Fruit fly (Drosophila melanogaster) Kc167 (cell line): ENCODE measurements around the gene ph-d.

ENCODE experiments used
- Myc ChIP-seq: fragments of >200 bp; optimal IDR thresholded peaks from 2 replicates; lab custom pipeline; 2017; ENCODE audit warnings: missing external identifiers
- Sin3A ChIP-seq: fragments of >200 bp; optimal IDR thresholded peaks from 2 replicates; lab custom pipeline; 2018; ENCODE audit warnings: missing external identifiers
- h ChIP-seq: fragments of >200 bp; optimal IDR thresholded peaks from 3 replicates; lab custom pipeline; 2018; ENCODE audit warnings: missing external identifiers
- insv ChIP-seq: fragments of >200 bp; optimal IDR thresholded peaks from 3 replicates; lab custom pipeline; 2018; ENCODE audit warnings: missing external identifiers
- psq ChIP-seq: fragments of >200 bp; optimal IDR thresholded peaks from 2 replicates; lab custom pipeline; 2017; ENCODE audit warnings: missing external identifiers
- ttk ChIP-seq: sonication (Bioruptor generic); optimal IDR thresholded peaks from 2 replicates; lab custom pipeline; 2017; ENCODE audit warnings: missing external identifiers

ph-d gene

DNA sequence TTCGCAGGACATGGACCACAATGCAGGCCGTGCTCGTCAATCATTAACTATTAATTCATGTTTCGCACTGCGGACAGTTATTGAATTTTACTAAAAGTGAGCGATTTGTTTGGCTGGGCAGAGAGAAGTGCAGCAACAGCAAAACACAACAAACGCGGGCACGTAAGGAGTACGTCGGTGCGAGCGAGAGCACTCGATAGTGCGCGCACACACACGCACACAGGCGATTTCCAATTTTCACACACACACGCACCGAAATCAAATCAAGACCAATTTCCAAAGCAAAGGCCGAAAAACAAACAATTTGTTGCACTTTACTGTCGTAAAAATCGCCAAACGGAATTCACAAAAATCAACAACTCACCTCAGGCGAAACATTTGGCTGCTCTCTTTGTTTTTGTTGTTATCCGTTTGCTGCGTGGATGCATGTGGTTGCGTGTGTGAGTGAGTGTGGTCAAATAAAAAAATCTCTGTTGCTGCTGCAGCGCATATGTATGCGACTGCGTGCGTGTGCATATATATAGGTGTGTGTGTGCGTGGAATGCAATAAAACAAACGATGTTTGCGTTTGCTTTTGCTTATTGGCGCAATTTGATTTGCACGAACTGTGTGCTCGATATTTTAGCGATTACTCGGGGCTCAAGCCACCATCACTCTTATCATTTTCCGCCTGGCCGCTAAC, 35.0 kb upstream of the ph-d start:
- no peak for TF ChIP-seq Sin3A (lab: Kevin White, UChicago)
- no peak for TF ChIP-seq insv (lab: Kevin White, UChicago)
- no peak for TF ChIP-seq Myc (lab: Kevin White, UChicago)
- TF ChIP-seq psq = no peak
- TF ChIP-seq ttk (lab: Kevin White, UChicago) = no peak
- TF ChIP-seq h = no peak

- TF ChIP-seq Sin3A (lab: Kevin White, UChicago) = no peak
- peak; percentile 74 for TF ChIP-seq h
- TF ChIP-seq psq = no peak
- TF ChIP-seq insv (lab: Kevin White, UChicago) = peak; percentile 88
Observed at dm6 chrX:2155868-2156267, 32.8 kb upstream of the ph-d start.

dm6 chrX:2149478-2149877, 26.4 kb upstream of the ph-d start, which contains the start of gene bcn92:
bcn92 (minus strand) TSS chrX:2149647.
- no peak for TF ChIP-seq Sin3A (lab: Kevin White, UChicago)
- no peak for TF ChIP-seq Myc (lab: Kevin White, UChicago)
- no peak for TF ChIP-seq insv (lab: Kevin White, UChicago)
- TF ChIP-seq h = no peak
- no peak for TF ChIP-seq ttk (lab: Kevin White, UChicago)
- no peak for TF ChIP-seq psq

DNA sequence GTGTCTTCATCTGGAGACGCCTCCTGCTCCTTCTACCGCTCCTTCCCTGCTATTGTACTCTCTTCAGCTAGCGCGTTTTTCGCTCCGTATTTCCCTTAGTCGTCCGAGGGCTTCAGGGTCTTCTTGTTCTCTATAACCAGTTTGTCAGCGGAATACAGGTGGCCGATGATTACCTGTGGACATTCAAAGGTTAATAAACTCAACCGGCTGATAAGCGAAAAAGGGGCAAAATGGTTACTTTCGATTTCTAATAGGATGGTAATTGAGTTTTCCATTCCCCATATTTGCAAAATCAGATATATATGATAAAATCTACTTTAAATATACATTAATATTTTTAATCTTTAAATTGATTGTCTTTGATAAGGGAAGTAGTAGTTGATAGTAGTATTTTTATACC, 25.6 kb upstream of the ph-d start:
- TF ChIP-seq Sin3A (lab: Kevin White, UChicago) (no peak), ttk (lab: Kevin White, UChicago) (no peak), h (no peak), Myc (lab: Kevin White, UChicago) (no peak), psq (no peak), insv (lab: Kevin White, UChicago) (no peak)

DNA sequence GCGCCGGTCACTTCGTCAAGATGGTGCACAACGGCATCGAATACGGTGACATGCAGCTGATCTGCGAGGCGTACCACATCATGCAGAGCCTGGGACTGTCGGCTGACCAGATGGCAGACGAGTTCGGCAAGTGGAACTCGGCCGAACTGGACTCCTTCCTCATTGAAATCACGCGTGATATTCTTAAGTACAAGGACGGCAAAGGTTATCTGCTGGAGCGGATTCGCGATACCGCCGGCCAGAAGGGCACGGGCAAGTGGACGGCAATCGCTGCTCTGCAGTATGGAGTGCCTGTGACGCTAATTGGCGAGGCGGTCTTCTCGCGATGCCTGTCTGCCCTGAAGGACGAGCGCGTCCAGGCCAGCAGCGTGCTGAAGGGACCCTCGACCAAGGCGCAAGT, 24.4 kb upstream of the ph-d start:
- TF ChIP-seq Myc (lab: Kevin White, UChicago) (no peak), psq (no peak), insv (lab: Kevin White, UChicago) (no peak), h (no peak), ttk (lab: Kevin White, UChicago) (no peak), Sin3A (lab: Kevin White, UChicago) (no peak)

- TF ChIP-seq Sin3A (lab: Kevin White, UChicago) = no peak
- no peak for TF ChIP-seq ttk (lab: Kevin White, UChicago)
- no peak for TF ChIP-seq Myc (lab: Kevin White, UChicago)
- no peak for TF ChIP-seq insv (lab: Kevin White, UChicago)
- TF ChIP-seq h = no peak
- TF ChIP-seq psq = no peak
Observed at dm6 chrX:2146574-2146973, 23.5 kb upstream of the ph-d start.

dm6 chrX:2145690-2146470, 22.8 kb upstream of the ph-d start:
- TF ChIP-seq h = no peak
- TF ChIP-seq ttk (lab: Kevin White, UChicago) = no peak
- TF ChIP-seq insv (lab: Kevin White, UChicago) = no peak
- no peak for TF ChIP-seq psq
- TF ChIP-seq Sin3A (lab: Kevin White, UChicago) = no peak
- no peak for TF ChIP-seq Myc (lab: Kevin White, UChicago)

dm6 chrX:2145114-2145513, 22.0 kb upstream of the ph-d start, which contains the start of gene Pgd:
Pgd (plus strand) TSS chrX:2145136.
- no peak for TF ChIP-seq Sin3A (lab: Kevin White, UChicago)
- TF ChIP-seq psq = no peak
- TF ChIP-seq h = no peak
- TF ChIP-seq ttk (lab: Kevin White, UChicago) = no peak
- TF ChIP-seq Myc (lab: Kevin White, UChicago) = no peak
- TF ChIP-seq insv (lab: Kevin White, UChicago) = no peak

DNA sequence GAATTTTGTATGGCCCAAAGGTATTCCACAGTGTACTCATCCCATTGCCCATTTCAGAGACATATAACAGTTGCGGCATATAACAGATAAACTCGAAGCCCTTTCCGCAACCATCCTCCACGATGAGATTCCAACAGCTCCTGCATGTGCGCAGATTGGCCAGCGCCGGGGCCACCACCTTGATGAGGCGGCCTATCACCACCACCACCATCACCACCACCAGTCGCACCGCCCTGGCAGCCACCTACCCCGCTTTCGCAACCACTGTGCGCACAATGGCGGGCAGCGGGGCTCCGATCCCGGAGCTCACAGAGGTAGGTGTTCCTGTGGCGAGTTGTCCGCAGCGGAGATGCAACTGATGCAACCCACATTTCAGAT, 19.8 kb upstream of the ph-d start:
- TF ChIP-seq insv (lab: Kevin White, UChicago) = no peak
- no peak for TF ChIP-seq h
- no peak for TF ChIP-seq Myc (lab: Kevin White, UChicago)
- TF ChIP-seq Sin3A (lab: Kevin White, UChicago) = no peak
- no peak for TF ChIP-seq psq
- TF ChIP-seq ttk (lab: Kevin White, UChicago) = no peak

- TF ChIP-seq Myc (lab: Kevin White, UChicago) = no peak
Observed at dm6 chrX:2142275-2142934, 19.3 kb upstream of the ph-d start.

DNA sequence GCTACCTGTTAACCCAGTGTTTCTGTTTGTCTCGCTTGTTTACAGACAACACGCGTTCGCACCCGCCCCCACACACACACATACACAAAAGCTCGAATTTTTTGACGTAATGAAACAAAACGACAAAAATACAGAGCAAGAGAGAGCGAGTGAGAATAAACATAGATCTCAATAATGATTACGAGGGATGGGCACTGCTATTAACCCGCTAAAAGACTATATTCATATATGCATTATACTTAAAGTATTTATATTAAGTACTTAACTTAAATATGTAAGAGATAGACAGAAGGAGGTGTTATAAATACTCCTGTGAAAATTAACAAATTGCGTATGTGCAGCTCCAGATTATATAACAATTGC, 18.7 kb upstream of the ph-d start:
- TF ChIP-seq Sin3A (lab: Kevin White, UChicago) = no peak

dm6 chrX:2141159-2141853, 18.2 kb upstream of the ph-d start, which contains the start of gene D2hgdh:
D2hgdh (plus strand) TSS chrX:2141489.
- no peak for TF ChIP-seq h
- no peak for TF ChIP-seq psq
- no peak for TF ChIP-seq ttk (lab: Kevin White, UChicago)
- TF ChIP-seq Myc (lab: Kevin White, UChicago) = no peak
- TF ChIP-seq Sin3A (lab: Kevin White, UChicago) = no peak
- TF ChIP-seq insv (lab: Kevin White, UChicago) = no peak
